Worm (Caenorhabditis elegans) whole organism, young adult: ENCODE data around the gene C50B8.6.
A peak's percentile ranks its signal among the peaks of the same experiment; 100 is the strongest.

Source experiments
- B0019.2 ChIP-seq: fragments of 200-800 bp; sonication (Bioruptor generic); conservative IDR thresholded peaks from 2 replicates; pipeline ENCODE4 v1.3.6; 2022; ENCODE audit warnings: missing genetic modification reagents, missing genetic modification characterization, missing compliant biosample characterization
- B0261.1 ChIP-seq: sonication (generic microtip); optimal IDR thresholded peaks from 2 replicates; lab custom pipeline; 2016; ENCODE audit warnings: mild to moderate bottlenecking, missing genetic modification characterization, moderate library complexity, missing compliant biosample characterization
- C17E4.6 ChIP-seq: fragments of 200-800 bp; sonication (Bioruptor generic); IDR thresholded peaks from 2 replicates; pipeline ENCODE4 v1.3.6; 2022; ENCODE audit warnings: missing genetic modification reagents, missing genetic modification characterization, missing compliant biosample characterization
- F23B12.7 ChIP-seq: sonication (generic microtip); optimal IDR thresholded peaks from 2 replicates; lab custom pipeline; 2017; ENCODE audit warnings: missing genetic modification characterization, mild to moderate bottlenecking, missing compliant biosample characterization, antibody characterized with exemption, moderate library complexity; ENCODE audit not compliant: insufficient read depth
- F39B2.1 ChIP-seq: fragments of 200-800 bp; sonication (Bioruptor generic); IDR thresholded peaks from 2 replicates; pipeline ENCODE4 v1.3.6; 2022; ENCODE audit warnings: missing genetic modification reagents, missing genetic modification characterization, missing compliant biosample characterization
- K12H6.12 ChIP-seq: fragments of 200-800 bp; sonication (Bioruptor generic); optimal IDR thresholded peaks from 2 replicates; lab custom pipeline; 2018; ENCODE audit warnings: mild to moderate bottlenecking, missing genetic modification characterization, missing compliant biosample characterization
- Y53F4B.3 ChIP-seq: fragments of 200-800 bp; sonication (Bioruptor generic); IDR thresholded peaks from 2 replicates; pipeline ENCODE4 v1.3.6; 2022; ENCODE audit warnings: missing genetic modification reagents, missing genetic modification characterization, missing compliant biosample characterization
- Y79H2A.3 ChIP-seq: fragments of 200-800 bp; sonication (Bioruptor generic); conservative IDR thresholded peaks from 2 replicates; pipeline ENCODE4 v1.3.6; 2022; ENCODE audit warnings: missing genetic modification reagents, missing genetic modification characterization, missing compliant biosample characterization
- ZK185.1 ChIP-seq: sonication (generic microtip); optimal IDR thresholded peaks from 2 replicates; lab custom pipeline; 2016; ENCODE audit warnings: mild to moderate bottlenecking, missing genetic modification characterization, missing compliant biosample characterization; ENCODE audit not compliant: poor library complexity, severe bottlenecking
- akir-1 ChIP-seq: fragments of 200-800 bp; sonication (Bioruptor generic); optimal IDR thresholded peaks from 2 replicates; lab custom pipeline; 2018; ENCODE audit warnings: mild to moderate bottlenecking, missing genetic modification characterization, moderate library complexity, missing compliant biosample characterization
- atf-7 ChIP-seq: sonication (generic microtip); optimal IDR thresholded peaks from 2 replicates; lab custom pipeline; 2017; ENCODE audit warnings: mild to moderate bottlenecking, missing genetic modification characterization, missing compliant biosample characterization
- athp-1 ChIP-seq: sonication (generic microtip); optimal IDR thresholded peaks from 2 replicates; lab custom pipeline; 2017; ENCODE audit warnings: mild to moderate bottlenecking, missing genetic modification characterization, missing compliant biosample characterization
- attf-3 ChIP-seq: fragments of 200-800 bp; sonication (Bioruptor generic); conservative IDR thresholded peaks from 2 replicates; pipeline ENCODE4 v1.3.6; 2022; ENCODE audit warnings: missing genetic modification reagents, missing genetic modification characterization, missing compliant biosample characterization
- attf-5 ChIP-seq: fragments of 200-800 bp; sonication (Bioruptor generic); optimal IDR thresholded peaks from 2 replicates; lab custom pipeline; 2018; ENCODE audit warnings: mild to moderate bottlenecking, missing genetic modification characterization, missing compliant biosample characterization
- attf-6 ChIP-seq: fragments of 200-800 bp; sonication (Bioruptor generic); IDR thresholded peaks from 2 replicates; pipeline ENCODE4 v1.3.6; 2022; ENCODE audit warnings: missing genetic modification reagents, missing genetic modification characterization, missing compliant biosample characterization
- ceh-100 ChIP-seq: fragments of 200-800 bp; sonication (Bioruptor generic); IDR thresholded peaks from 2 replicates; pipeline ENCODE4 v1.3.6; 2022; ENCODE audit warnings: missing genetic modification reagents, missing genetic modification characterization, missing compliant biosample characterization
- ceh-58 ChIP-seq: fragments of 200-800 bp; sonication (Bioruptor generic); IDR thresholded peaks from 2 replicates; pipeline ENCODE4 v1.3.6; 2022; ENCODE audit warnings: missing genetic modification characterization, missing compliant biosample characterization
- die-1 ChIP-seq: sonication (generic microtip); optimal IDR thresholded peaks from 2 replicates; lab custom pipeline; 2016; ENCODE audit warnings: missing genotype, mild to moderate bottlenecking, missing genetic modification characterization, missing compliant biosample characterization
- efl-1 ChIP-seq: fragments of 150-350 bp; optimal IDR thresholded peaks from 2 replicates; lab custom pipeline; 2014; ENCODE audit warnings: missing biosample characterization, missing genetic modification reagents, missing genetic modification characterization
- fkh-3 ChIP-seq: sonication (generic microtip); optimal IDR thresholded peaks from 2 replicates; lab custom pipeline; 2016; ENCODE audit warnings: mild to moderate bottlenecking, missing genetic modification characterization, missing compliant biosample characterization
- hlh-26 ChIP-seq: fragments of 200-800 bp; sonication (Bioruptor generic); conservative IDR thresholded peaks from 2 replicates; pipeline ENCODE4 v1.3.6; 2022; ENCODE audit warnings: missing genetic modification reagents, missing genetic modification characterization, missing compliant biosample characterization
- hmg-1.2 ChIP-seq: fragments of 200-800 bp; sonication (Bioruptor generic); IDR thresholded peaks from 2 replicates; pipeline ENCODE4 v1.3.6; 2022; ENCODE audit warnings: missing genetic modification reagents, missing genetic modification characterization, missing compliant biosample characterization
- hmg-20 ChIP-seq: fragments of 200-800 bp; sonication (Bioruptor generic); IDR thresholded peaks from 2 replicates; pipeline ENCODE4 v1.3.6; 2022; ENCODE audit warnings: missing genetic modification reagents, missing genetic modification characterization, missing compliant biosample characterization
- lag-1 ChIP-seq: fragments of 200-800 bp; sonication (Bioruptor generic); IDR thresholded peaks from 2 replicates; pipeline ENCODE4 v1.3.6; 2022; ENCODE audit warnings: missing genetic modification reagents, missing genetic modification characterization, missing compliant biosample characterization
- let-607 ChIP-seq, 2 experiments: fragments of 200-800 bp in 1 of 2; sonication (Bioruptor generic) in 1 of 2; sonication (generic microtip) in 1 of 2; optimal IDR thresholded peaks; 2 replicates each; lab custom pipeline; 2016 to 2018; ENCODE audit warnings: mild to moderate bottlenecking in 2 of 2, missing compliant biosample characterization in 2 of 2, missing genetic modification characterization in 2 of 2, moderate library complexity in 2 of 2, missing genotype in 1 of 2
- lin-26 ChIP-seq: fragments of 200-800 bp; sonication (Bioruptor generic); IDR thresholded peaks from 2 replicates; pipeline ENCODE4 v1.3.6; 2022; ENCODE audit warnings: missing genetic modification reagents, missing genetic modification characterization, missing compliant biosample characterization
- lin-35 ChIP-seq, 3 experiments: fragments of 150-350 bp in 2 of 3; sonication (generic microtip) in 1 of 3; optimal IDR thresholded peaks; 2 replicates each; lab custom pipeline; 2014 to 2018; ENCODE audit warnings: missing biosample characterization in 3 of 3, missing genetic modification characterization in 3 of 3, missing genetic modification reagents in 3 of 3
- lin-40 ChIP-seq: sonication (generic microtip); optimal IDR thresholded peaks from 2 replicates; lab custom pipeline; 2016; ENCODE audit warnings: missing genetic modification characterization, mild to moderate bottlenecking, missing compliant biosample characterization, missing genotype, missing genetic modification reagents
- lin-54 ChIP-seq: fragments of 200-800 bp; sonication (Bioruptor generic); optimal IDR thresholded peaks from 2 replicates; lab custom pipeline; 2018; ENCODE audit warnings: mild to moderate bottlenecking, missing genetic modification characterization, missing compliant biosample characterization
- lir-1 ChIP-seq: fragments of 200-800 bp; sonication (Bioruptor generic); conservative IDR thresholded peaks from 2 replicates; pipeline ENCODE4 v1.3.6; 2022; ENCODE audit warnings: missing genetic modification reagents, missing genetic modification characterization, missing compliant biosample characterization
- mcd-1 ChIP-seq: fragments of 200-800 bp; sonication (Bioruptor generic); IDR thresholded peaks from 2 replicates; pipeline ENCODE4 v1.3.6; 2022; ENCODE audit warnings: missing genetic modification reagents, missing genetic modification characterization, missing compliant biosample characterization
- mes-4 ChIP-seq: sonication (generic microtip); optimal IDR thresholded peaks from 2 replicates; lab custom pipeline; 2016; ENCODE audit warnings: missing genotype, missing genetic modification characterization, missing compliant biosample characterization
- mxl-1 ChIP-seq: sonication (generic microtip); optimal IDR thresholded peaks from 2 replicates; lab custom pipeline; 2016; ENCODE audit warnings: missing genetic modification characterization, missing compliant biosample characterization
- nfya-1 ChIP-seq: sonication (generic microtip); optimal IDR thresholded peaks from 2 replicates; lab custom pipeline; 2017; ENCODE audit warnings: antibody characterized with exemption, missing compliant biosample characterization, missing genetic modification characterization, borderline replicate concordance; ENCODE audit not compliant: insufficient read depth
- nfya-2 ChIP-seq: fragments of 200-800 bp; sonication (Bioruptor generic); IDR thresholded peaks from 2 replicates; pipeline ENCODE4 v1.3.6; 2022; ENCODE audit warnings: missing genetic modification reagents, missing genetic modification characterization, missing compliant biosample characterization
- nfyb-1 ChIP-seq: fragments of 200-800 bp; sonication (Bioruptor generic); IDR thresholded peaks from 2 replicates; pipeline ENCODE4 v1.3.6; 2022; ENCODE audit warnings: missing genetic modification reagents, missing genetic modification characterization, missing compliant biosample characterization
- nhr-27 ChIP-seq: fragments of 200-800 bp; sonication (Bioruptor generic); optimal IDR thresholded peaks from 2 replicates; lab custom pipeline; 2018; ENCODE audit warnings: mild to moderate bottlenecking, missing genetic modification characterization, moderate library complexity, missing compliant biosample characterization
- nhr-80 ChIP-seq: sonication (generic microtip); optimal IDR thresholded peaks from 2 replicates; lab custom pipeline; 2016; ENCODE audit warnings: missing genetic modification characterization, missing compliant biosample characterization
- pha-4 ChIP-seq: fragments of 150-350 bp; sonication (generic microtip); optimal IDR thresholded peaks from 2 replicates; lab custom pipeline; 2014; ENCODE audit warnings: missing biosample characterization, missing genetic modification reagents, missing genetic modification characterization
- repo-1 ChIP-seq: sonication (generic microtip); optimal IDR thresholded peaks from 2 replicates; lab custom pipeline; 2017; ENCODE audit warnings: mild to moderate bottlenecking, missing genetic modification characterization, missing compliant biosample characterization
- rpc-1 ChIP-seq, 2 experiments: fragments of 150-350 bp in 1 of 2; sonication (generic microtip) in 1 of 2; optimal IDR thresholded peaks; 2 replicates each; lab custom pipeline; 2014 to 2018; ENCODE audit warnings: missing biosample characterization in 1 of 2, missing genetic modification characterization in 1 of 2, missing genetic modification reagents in 1 of 2, missing genotype in 1 of 2
- sdz-38 ChIP-seq: sonication (generic microtip); optimal IDR thresholded peaks from 2 replicates; lab custom pipeline; 2016; ENCODE audit warnings: missing genotype, missing genetic modification characterization, missing compliant biosample characterization
- snpc-1.1 ChIP-seq: sonication (generic microtip); optimal IDR thresholded peaks from 2 replicates; lab custom pipeline; 2017; ENCODE audit warnings: missing genetic modification characterization, mild to moderate bottlenecking, missing compliant biosample characterization, antibody characterized with exemption, moderate library complexity, missing genotype, missing genetic modification reagents; ENCODE audit not compliant: insufficient read depth
- tbx-9 ChIP-seq: sonication (generic microtip); optimal IDR thresholded peaks from 2 replicates; lab custom pipeline; 2016; ENCODE audit warnings: borderline replicate concordance, missing genetic modification characterization, inconsistent platforms, missing compliant biosample characterization
- unc-62 ChIP-seq: fragments of 150-350 bp; optimal IDR thresholded peaks from 2 replicates; lab custom pipeline; 2014; ENCODE audit warnings: missing biosample characterization, missing genetic modification reagents, missing genetic modification characterization
- zfh-2 ChIP-seq: fragments of 200-800 bp; sonication (Bioruptor generic); conservative IDR thresholded peaks from 2 replicates; pipeline ENCODE4 v1.3.6; 2022; ENCODE audit warnings: missing genetic modification reagents, missing genetic modification characterization, missing compliant biosample characterization
- ztf-25 ChIP-seq: fragments of 200-800 bp; sonication (Bioruptor generic); IDR thresholded peaks from 2 replicates; pipeline ENCODE4 v1.3.6; 2022; ENCODE audit warnings: missing genetic modification reagents, missing genetic modification characterization, missing compliant biosample characterization

Gene C50B8.6

DNA sequence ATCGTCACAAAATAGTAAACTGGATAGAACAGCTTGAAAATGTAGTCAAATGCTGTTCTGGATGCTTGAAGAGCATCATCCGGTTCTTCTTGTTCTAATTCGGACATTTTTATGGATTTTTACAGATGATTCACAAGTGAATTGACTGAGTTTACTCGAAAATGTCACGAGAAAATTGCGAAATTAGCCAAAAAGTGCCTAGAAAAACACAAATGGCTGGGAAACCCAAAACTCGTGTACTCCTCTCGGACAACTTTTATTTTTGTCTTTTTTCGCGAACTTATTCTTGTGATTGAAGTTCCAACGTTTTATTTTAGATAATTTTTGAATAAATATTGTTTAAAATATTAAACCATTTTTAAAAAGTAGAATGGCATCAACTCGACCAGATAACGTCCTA, 27.2 kb upstream of the C50B8.6 start, which contains the start of the genes C56A3.4 and C56A3.5 (continued):
- TF ChIP-seq nfya-1 (tag; lab: Kevin White, UChicago) (no peak), atf-7 (no peak), F39B2.1 (GFP tag; lab: Robert Waterston, UW) (no peak), F23B12.7 (tag; lab: Kevin White, UChicago) (no peak), ZK185.1 (peak; percentile 48), B0019.2 (GFP tag; lab: Robert Waterston, UW) (no peak), snpc-1.1 (tag; lab: Kevin White, UChicago) (no peak), repo-1 (tag; lab: Kevin White, UChicago) (no peak), attf-6 (GFP tag; lab: Robert Waterston, UW) (no peak), hmg-20 (GFP tag; lab: Robert Waterston, UW) (no peak), ztf-25 (GFP tag; lab: Robert Waterston, UW) (0 out of 2 replicates have a peak, but pooled peaks have one; percentile 10), mxl-1 (tag; lab: Kevin White, UChicago) (no peak), nhr-80 (tag; lab: Kevin White, UChicago) (peak; percentile 26), akir-1 (GFP tag; lab: Kevin White, UChicago) (no peak), attf-3 (GFP tag; lab: Robert Waterston, UW) (0 out of 2 replicates have a peak, but pooled peaks have one; percentile 29), rpc-1 (optimal IDR thresholded peaks at IDR 0.05; lab: Kevin White, UChicago) (no peak), rpc-1 (tag; optimal IDR thresholded peaks at IDR 0.05; lab: Kevin White, UChicago) (no peak), athp-1 (tag; lab: Kevin White, UChicago) (no peak), Y79H2A.3 (GFP tag; lab: Robert Waterston, UW) (no peak), unc-62 (GFP tag; lab: Kevin White, UChicago) (no peak), lir-1 (GFP tag; lab: Robert Waterston, UW) (no peak), ceh-100 (GFP tag; lab: Robert Waterston, UW) (no peak), hmg-1.2 (GFP tag; lab: Robert Waterston, UW) (0 out of 2 replicates have a peak, but pooled peaks have one; percentile 21), hlh-26 (GFP tag; lab: Robert Waterston, UW) (no peak), nfyb-1 (GFP tag; lab: Robert Waterston, UW) (no peak), let-607 (tag; optimal IDR thresholded peaks at IDR 0.05; lab: Kevin White, UChicago) (no peak), K12H6.12 (tag; lab: Kevin White, UChicago) (peak; percentile 27), attf-5 (peak; percentile 53), mes-4 (tag; lab: Kevin White, UChicago) (no peak), Y53F4B.3 (GFP tag; lab: Robert Waterston, UW) (no peak), nfya-2 (GFP tag; lab: Robert Waterston, UW) (no peak), lin-26 (GFP tag; lab: Robert Waterston, UW) (no peak), efl-1 (GFP tag; lab: Kevin White, UChicago) (no peak), lin-35 (GFP tag; optimal IDR thresholded peaks at IDR 0.05; lab: Kevin White, UChicago) (peak in 1 of 3 experiments; percentile 20)
- TF ChIP-seq, all 124 proteins: peak for 16

ce11 chrV:13556297-13556696, 22.5 kb upstream of the C50B8.6 start, which contains the start of gene C56A3.6:
Gene C56A3.6, minus strand, starts transcription at chrV:13556397.
- TF ChIP-seq sdz-38 (tag; lab: Kevin White, UChicago) = no peak
- no peak for TF ChIP-seq fkh-3
- no peak for TF ChIP-seq B0261.1 (tag; lab: Kevin White, UChicago)
- no peak for TF ChIP-seq ceh-58 (GFP tag; lab: Robert Waterston, UW)
- TF ChIP-seq F39B2.1 (GFP tag; lab: Robert Waterston, UW) = no peak
- TF ChIP-seq nhr-27 (tag; lab: Kevin White, UChicago) = no peak
- no peak for TF ChIP-seq die-1 (tag; lab: Kevin White, UChicago)
- no peak for TF ChIP-seq zfh-2 (GFP tag; lab: Robert Waterston, UW)
- no peak for TF ChIP-seq lag-1
- no peak for TF ChIP-seq C17E4.6 (GFP tag; lab: Robert Waterston, UW)
- no peak for TF ChIP-seq mcd-1 (GFP tag; lab: Robert Waterston, UW)
- TF ChIP-seq rpc-1 (optimal IDR thresholded peaks at IDR 0.05; lab: Kevin White, UChicago) = no peak
- no peak for TF ChIP-seq rpc-1 (tag; optimal IDR thresholded peaks at IDR 0.05; lab: Kevin White, UChicago)
- no peak for TF ChIP-seq lin-40 (tag; lab: Kevin White, UChicago)
- no peak for TF ChIP-seq tbx-9 (tag; lab: Kevin White, UChicago)
- TF ChIP-seq Y53F4B.3 (GFP tag; lab: Robert Waterston, UW) = no peak
- no peak for TF ChIP-seq pha-4 (tag; lab: Kevin White, UChicago)
- no peak for TF ChIP-seq lin-54 (GFP tag; lab: Kevin White, UChicago)
- TF ChIP-seq hmg-20 (GFP tag; lab: Robert Waterston, UW) = no peak
- TF ChIP-seq, all 124 proteins: peak for 0
